Fruit fly (Drosophila melanogaster): ENCODE results near the gene CG5039.
A peak's percentile ranks its signal among the peaks of the same experiment; 100 is the strongest.

CG5039 gene

DNA sequence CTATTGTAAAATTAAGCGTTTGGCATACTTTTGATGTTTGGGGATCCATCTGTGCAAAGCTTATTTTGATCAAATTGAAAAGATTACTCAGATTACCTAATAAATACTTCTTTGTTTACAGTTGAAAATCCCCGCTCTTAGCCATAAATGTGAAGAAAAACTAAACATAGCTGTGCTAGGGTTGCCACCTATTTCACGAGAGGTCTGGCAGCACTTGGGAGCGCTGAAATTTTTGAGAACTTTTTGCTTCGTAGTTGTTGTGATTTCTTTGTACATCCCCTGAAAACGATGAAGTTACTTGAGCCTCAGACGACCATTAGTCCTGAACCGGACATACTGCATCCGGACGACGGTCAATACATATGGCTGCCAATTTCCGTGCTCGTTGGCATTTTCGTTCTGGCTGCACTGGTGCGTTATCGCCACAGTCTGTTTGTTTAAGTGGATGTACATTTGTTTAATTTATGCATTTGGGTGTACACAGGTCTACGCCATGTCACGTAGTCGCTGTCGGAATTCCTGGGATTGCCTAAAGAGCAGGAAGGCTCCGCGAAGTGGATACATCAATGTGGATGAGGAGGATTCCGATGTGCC is at the start of gene CG5039, which contains the start of gene CG4730:
CG5039 (plus strand) TSS at position 195 of the 594 bp plus-strand sequence.
CG4730 (minus strand) TSS at position 194 of the 594 bp plus-strand sequence.
- TF ChIP-seq kay (GFP tag; ENCODE audit: borderline replicate concordance) (no peak), CG5204 (GFP tag; optimal IDR thresholded peaks at IDR 0.05) (no peak), Crg-1 (GFP tag; optimal IDR thresholded peaks at IDR 0.05) (peak; percentile 49), CG14711 (tag; optimal IDR thresholded peaks at IDR 0.05) (peak; percentile 62), Clk (GFP tag; optimal IDR thresholded peaks at IDR 0.05) (no peak), Hr96 (GFP tag; optimal IDR thresholded peaks at IDR 0.05) (no peak), CG7101 (tag; optimal IDR thresholded peaks at IDR 0.05) (peak; percentile 28), tj (GFP tag; optimal IDR thresholded peaks at IDR 0.05) (peak; percentile 2), bab1 (GFP tag; optimal IDR thresholded peaks at IDR 0.05) (peak; percentile 36), CG11617 (GFP tag; optimal IDR thresholded peaks at IDR 0.05) (peak; percentile 39), CG1620 (GFP tag; optimal IDR thresholded peaks at IDR 0.05) (no peak)

DNA sequence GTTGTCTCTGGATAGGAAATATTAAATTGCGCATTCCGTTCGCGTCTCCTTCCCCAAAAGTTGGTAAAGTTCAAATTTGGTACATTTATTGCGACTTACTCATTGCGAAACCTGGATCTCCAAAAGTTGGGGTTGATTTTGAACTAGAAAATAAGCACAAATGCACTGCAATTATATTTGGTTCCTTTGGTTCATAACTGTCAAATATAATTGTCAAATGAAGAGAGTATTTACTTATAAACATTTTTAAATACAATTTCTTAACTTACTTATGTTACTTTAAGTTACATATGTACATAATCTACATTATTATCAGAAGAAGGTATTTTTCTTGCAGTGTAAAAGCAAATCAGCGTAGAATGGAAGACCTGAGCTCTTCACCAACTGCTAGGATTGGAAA is 47.9 kb upstream of the CG5039 start:
- TF ChIP-seq CG1620 (GFP tag; optimal IDR thresholded peaks at IDR 0.05) (no peak), Crg-1 (GFP tag; optimal IDR thresholded peaks at IDR 0.05) (no peak), ovo (GFP tag; optimal IDR thresholded peaks at IDR 0.05) (no peak)

DNA sequence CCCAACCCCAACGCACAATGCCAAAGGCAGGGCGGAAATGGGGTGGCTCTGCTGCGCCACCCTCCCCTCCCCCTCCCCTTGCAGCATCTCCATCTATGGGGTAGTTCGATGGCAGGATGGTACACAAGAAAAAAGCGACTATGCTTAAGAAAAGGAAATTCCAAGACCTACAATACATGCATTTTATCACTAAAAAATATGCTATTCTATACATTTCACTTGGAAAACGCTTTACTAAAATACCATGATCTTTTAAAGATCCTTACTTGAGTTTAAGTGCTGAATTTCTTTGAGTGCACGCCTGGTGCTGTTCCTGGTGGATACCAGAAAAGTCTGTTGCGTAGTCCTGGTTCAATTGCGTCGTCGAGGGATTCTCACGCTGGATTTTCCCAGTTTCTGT is 47.4 kb upstream of the CG5039 start:
- no peak for TF ChIP-seq toe (GFP tag; optimal IDR thresholded peaks at IDR 0.05)
- no peak for TF ChIP-seq CG7045 (GFP tag; optimal IDR thresholded peaks at IDR 0.05)
- TF ChIP-seq CG11617 (GFP tag; optimal IDR thresholded peaks at IDR 0.05): no peak
- no peak for TF ChIP-seq ovo (GFP tag; optimal IDR thresholded peaks at IDR 0.05)
- TF ChIP-seq tj (GFP tag; optimal IDR thresholded peaks at IDR 0.05): no peak
- TF ChIP-seq cic (GFP tag; optimal IDR thresholded peaks at IDR 0.05): no peak
- no peak for TF ChIP-seq Clk (GFP tag; optimal IDR thresholded peaks at IDR 0.05)
- TF ChIP-seq Crg-1 (GFP tag; optimal IDR thresholded peaks at IDR 0.05): no peak
- no peak for TF ChIP-seq bab1 (GFP tag; optimal IDR thresholded peaks at IDR 0.05)
- TF ChIP-seq CG12768 (GFP tag; optimal IDR thresholded peaks at IDR 0.05): no peak

DNA sequence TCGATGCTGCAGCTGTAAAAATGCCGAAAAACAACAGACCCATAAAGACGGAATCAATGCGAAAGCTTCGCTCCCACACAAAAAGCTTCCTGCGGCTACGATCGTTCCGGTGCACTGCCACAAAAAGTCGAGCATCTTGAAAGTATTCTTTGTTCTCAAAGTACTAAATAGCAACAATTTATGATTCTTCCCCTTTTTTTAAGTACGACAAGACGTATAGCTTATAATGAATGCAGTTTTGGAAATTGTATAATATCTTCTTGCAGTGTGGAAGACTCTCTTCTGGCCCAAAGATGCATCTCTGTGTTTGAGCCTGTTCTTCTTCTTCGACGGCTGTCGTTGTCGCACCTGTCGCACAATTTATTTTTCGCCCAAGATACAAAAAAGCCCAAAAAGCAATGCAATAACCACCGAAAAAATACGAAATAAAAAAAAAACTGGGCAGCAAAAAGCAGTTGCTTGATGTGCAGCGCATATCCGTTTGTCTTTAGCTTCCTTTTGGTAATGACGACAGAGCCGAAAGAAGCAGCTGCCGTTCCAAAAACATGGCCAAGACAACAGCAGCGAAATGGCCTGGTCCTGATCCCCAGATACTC is 44.5 kb upstream of the CG5039 start:
- TF ChIP-seq CG7101 (tag; optimal IDR thresholded peaks at IDR 0.05): no peak
- no peak for TF ChIP-seq CG33017 (tag; optimal IDR thresholded peaks at IDR 0.05)
- no peak for TF ChIP-seq ovo (GFP tag; optimal IDR thresholded peaks at IDR 0.05)
- no peak for TF ChIP-seq kay (GFP tag; ENCODE audit: borderline replicate concordance)
- no peak for TF ChIP-seq toe (GFP tag; optimal IDR thresholded peaks at IDR 0.05)
- TF ChIP-seq CG14711 (tag; optimal IDR thresholded peaks at IDR 0.05): no peak
- no peak for TF ChIP-seq CG7045 (GFP tag; optimal IDR thresholded peaks at IDR 0.05)
- TF ChIP-seq cic (GFP tag; optimal IDR thresholded peaks at IDR 0.05): no peak
- TF ChIP-seq pad (GFP tag; optimal IDR thresholded peaks at IDR 0.05): no peak
- TF ChIP-seq CG1620 (GFP tag; optimal IDR thresholded peaks at IDR 0.05): no peak

DNA sequence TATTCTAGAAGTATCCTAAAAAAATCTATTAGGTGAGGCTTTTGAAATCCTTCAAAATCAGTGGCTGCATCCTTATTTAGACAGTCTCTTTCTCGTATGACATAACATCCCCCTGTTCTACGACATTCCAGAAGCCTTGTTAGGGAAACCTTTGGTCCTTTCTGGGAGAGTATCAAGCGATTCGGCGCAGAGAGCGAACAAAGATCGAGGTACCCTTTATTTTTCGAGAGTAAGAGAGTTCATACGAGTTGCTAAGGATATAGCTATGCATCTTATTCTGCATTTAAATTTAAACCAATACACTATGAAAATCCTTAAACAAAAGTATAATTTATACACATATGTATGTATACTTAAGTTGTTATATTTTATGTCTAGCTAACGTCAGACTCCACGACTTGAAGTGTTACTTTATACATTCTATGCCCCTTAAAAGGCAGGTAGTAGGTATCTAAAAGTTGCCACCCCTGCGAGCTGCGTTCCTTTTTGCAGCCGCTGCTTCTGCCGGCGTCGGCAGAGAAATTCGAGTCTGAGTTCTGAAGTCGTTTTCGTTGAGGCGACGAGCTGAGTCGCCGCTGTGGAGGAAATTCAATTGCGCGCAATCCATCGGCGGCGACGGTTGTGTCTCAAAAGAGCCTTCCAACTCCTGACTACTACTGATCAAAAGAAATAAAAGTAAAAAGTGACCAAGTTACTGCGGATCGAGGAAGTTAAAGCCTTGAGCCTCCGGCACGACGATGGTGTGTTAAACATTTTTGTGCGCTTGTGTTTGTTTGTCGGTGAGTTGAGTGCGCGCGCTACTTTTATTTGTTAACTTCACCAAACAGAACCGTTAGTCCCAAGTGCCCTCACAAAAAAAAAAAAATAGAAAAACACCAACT is 40.9 kb upstream of the CG5039 start, which contains the start of gene jigr1:
jigr1 (plus strand) TSS at position 550 of the 881 bp plus-strand sequence.
- TF ChIP-seq CG7045 (GFP tag; optimal IDR thresholded peaks at IDR 0.05): no peak
- TF ChIP-seq cnc (optimal IDR thresholded peaks at IDR 0.05): no peak
- TF ChIP-seq CG1620 (GFP tag; optimal IDR thresholded peaks at IDR 0.05): no peak
- no peak for TF ChIP-seq CG12768 (GFP tag; optimal IDR thresholded peaks at IDR 0.05)
- no peak for TF ChIP-seq kay (GFP tag; ENCODE audit: borderline replicate concordance)
- TF ChIP-seq bab1 (GFP tag; optimal IDR thresholded peaks at IDR 0.05): no peak
- TF ChIP-seq Clk (GFP tag; optimal IDR thresholded peaks at IDR 0.05): no peak
- no peak for TF ChIP-seq tj (GFP tag; optimal IDR thresholded peaks at IDR 0.05)
- TF ChIP-seq Mnt (GFP tag; optimal IDR thresholded peaks at IDR 0.05): no peak
- TF ChIP-seq cic (GFP tag; optimal IDR thresholded peaks at IDR 0.05): no peak
- no peak for TF ChIP-seq CG33017 (tag; optimal IDR thresholded peaks at IDR 0.05)
- no peak for TF ChIP-seq pad (GFP tag; optimal IDR thresholded peaks at IDR 0.05)
- TF ChIP-seq CG11617 (GFP tag; optimal IDR thresholded peaks at IDR 0.05): no peak
- TF ChIP-seq Hr96 (GFP tag; optimal IDR thresholded peaks at IDR 0.05): no peak
- TF ChIP-seq toe (GFP tag; optimal IDR thresholded peaks at IDR 0.05): no peak

DNA sequence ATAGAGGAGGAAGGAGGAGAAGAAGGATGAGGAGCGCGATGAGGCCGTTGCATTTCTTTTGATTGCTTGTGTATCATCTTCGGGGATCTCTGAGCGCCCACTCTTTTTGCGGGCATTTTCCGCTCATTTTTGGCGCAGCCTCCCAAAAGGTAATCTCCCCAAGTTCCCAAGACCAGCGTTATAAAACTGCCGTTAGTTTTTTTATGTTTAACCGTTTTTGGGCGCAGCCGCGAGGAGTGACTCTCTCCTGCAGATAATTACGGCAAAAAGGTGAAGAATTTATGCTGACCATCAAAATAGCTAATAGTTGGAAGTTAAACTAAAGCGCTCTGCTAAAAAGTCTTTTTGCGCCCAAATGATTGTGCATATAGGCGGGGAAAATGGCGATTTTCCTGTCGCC is 40.1 kb upstream of the CG5039 start:
- TF ChIP-seq pad (GFP tag; optimal IDR thresholded peaks at IDR 0.05) (peak; percentile 93), toe (GFP tag; optimal IDR thresholded peaks at IDR 0.05) (no peak)

DNA sequence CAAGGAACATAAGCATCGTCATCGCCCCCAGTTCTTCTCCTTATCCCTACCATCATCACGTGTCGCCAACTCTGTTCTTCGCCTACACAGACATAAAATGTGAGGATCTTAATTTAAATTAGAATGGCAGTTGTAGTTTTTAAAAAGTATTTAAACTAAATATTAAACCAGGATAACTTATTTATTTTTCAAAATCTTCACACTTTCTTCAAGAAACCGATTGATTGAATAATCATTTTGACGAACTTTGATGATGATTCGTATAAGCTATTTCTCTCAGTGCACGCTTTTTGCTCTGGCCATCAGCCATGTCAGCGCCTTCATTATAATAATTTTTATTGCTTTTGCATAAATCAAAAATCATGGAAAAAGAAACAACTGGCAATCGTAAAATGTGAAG is 39.5 kb upstream of the CG5039 start:
- TF ChIP-seq bab1 (GFP tag; optimal IDR thresholded peaks at IDR 0.05): peak; percentile 81
- TF ChIP-seq Mnt (GFP tag; optimal IDR thresholded peaks at IDR 0.05): no peak
- TF ChIP-seq Hr96 (GFP tag; optimal IDR thresholded peaks at IDR 0.05): no peak
- TF ChIP-seq cnc (optimal IDR thresholded peaks at IDR 0.05): no peak
- TF ChIP-seq CG11617 (GFP tag; optimal IDR thresholded peaks at IDR 0.05): no peak
- no peak for TF ChIP-seq Clk (GFP tag; optimal IDR thresholded peaks at IDR 0.05)
- no peak for TF ChIP-seq CG12768 (GFP tag; optimal IDR thresholded peaks at IDR 0.05)
- peak; percentile 49 for TF ChIP-seq tj (GFP tag; optimal IDR thresholded peaks at IDR 0.05)
- TF ChIP-seq Crg-1 (GFP tag; optimal IDR thresholded peaks at IDR 0.05): no peak
- TF ChIP-seq CG7045 (GFP tag; optimal IDR thresholded peaks at IDR 0.05): no peak
- no peak for TF ChIP-seq CG7101 (tag; optimal IDR thresholded peaks at IDR 0.05)
- no peak for TF ChIP-seq toe (GFP tag; optimal IDR thresholded peaks at IDR 0.05)
- no peak for TF ChIP-seq CG1620 (GFP tag; optimal IDR thresholded peaks at IDR 0.05)
- TF ChIP-seq CG14711 (tag; optimal IDR thresholded peaks at IDR 0.05): peak; percentile 31
